Worm (Caenorhabditis elegans) whole organism, young adult: Measurements from ENCODE around the gene pqn-74.

ENCODE experiments used
- B0336.3 ChIP-seq: fragments of 200-800 bp; sonication (Bioruptor generic); IDR thresholded peaks from 2 replicates; pipeline ENCODE4 v1.3.6; 2022; ENCODE audit warnings: missing genetic modification characterization, missing compliant biosample characterization
- F37B4.10 ChIP-seq: fragments of 200-800 bp; sonication (Bioruptor generic); IDR thresholded peaks from 2 replicates; pipeline ENCODE4 v1.3.6; 2022; ENCODE audit warnings: missing genetic modification characterization, missing compliant biosample characterization
- F52B5.7 ChIP-seq: sonication (generic microtip); optimal IDR thresholded peaks from 2 replicates; lab custom pipeline; 2016; ENCODE audit warnings: mild to moderate bottlenecking, missing genetic modification characterization, missing compliant biosample characterization
- F55B11.4 ChIP-seq: sonication (generic microtip); optimal IDR thresholded peaks from 2 replicates; lab custom pipeline; 2016; ENCODE audit warnings: missing compliant biosample characterization, missing genetic modification characterization, borderline replicate concordance; ENCODE audit not compliant: insufficient read depth
- F57C9.4 ChIP-seq: sonication (generic microtip); optimal IDR thresholded peaks from 2 replicates; lab custom pipeline; 2017; ENCODE audit warnings: mild to moderate bottlenecking, missing genetic modification characterization, missing compliant biosample characterization
- K11D2.4 ChIP-seq: fragments of 200-800 bp; sonication (Bioruptor generic); IDR thresholded peaks from 2 replicates; pipeline ENCODE4 v1.3.6; 2022; ENCODE audit warnings: missing genetic modification reagents, missing genetic modification characterization, missing compliant biosample characterization
- T26A5.8 ChIP-seq: sonication (generic microtip); optimal IDR thresholded peaks from 2 replicates; lab custom pipeline; 2016; ENCODE audit warnings: missing genetic modification characterization, missing compliant biosample characterization
- Y67H2A.10 ChIP-seq: fragments of 200-800 bp; sonication (Bioruptor generic); conservative IDR thresholded peaks from 2 replicates; pipeline ENCODE4 v1.3.6; 2022; ENCODE audit warnings: missing genetic modification reagents, missing genetic modification characterization, missing compliant biosample characterization
- Y95B8A.8 ChIP-seq: fragments of 200-800 bp; sonication (Bioruptor generic); IDR thresholded peaks from 2 replicates; pipeline ENCODE4 v1.3.6; 2022; ENCODE audit warnings: missing genetic modification reagents, missing genetic modification characterization, missing compliant biosample characterization
- ZK185.1 ChIP-seq: sonication (generic microtip); optimal IDR thresholded peaks from 2 replicates; lab custom pipeline; 2016; ENCODE audit warnings: mild to moderate bottlenecking, missing genetic modification characterization, missing compliant biosample characterization; ENCODE audit not compliant: poor library complexity, severe bottlenecking
- aptf-2 ChIP-seq: fragments of 200-800 bp; sonication (Bioruptor generic); conservative IDR thresholded peaks from 2 replicates; pipeline ENCODE4 v1.3.6; 2022; ENCODE audit warnings: missing genetic modification reagents, missing genetic modification characterization, missing compliant biosample characterization
- attf-5 ChIP-seq: fragments of 200-800 bp; sonication (Bioruptor generic); optimal IDR thresholded peaks from 2 replicates; lab custom pipeline; 2018; ENCODE audit warnings: mild to moderate bottlenecking, missing genetic modification characterization, missing compliant biosample characterization
- attf-6 ChIP-seq: fragments of 200-800 bp; sonication (Bioruptor generic); IDR thresholded peaks from 2 replicates; pipeline ENCODE4 v1.3.6; 2022; ENCODE audit warnings: missing genetic modification reagents, missing genetic modification characterization, missing compliant biosample characterization
- bed-1 ChIP-seq: fragments of 200-800 bp; sonication (Bioruptor generic); IDR thresholded peaks from 2 replicates; pipeline ENCODE4 v1.3.6; 2022; ENCODE audit warnings: missing genetic modification reagents, missing genetic modification characterization, missing compliant biosample characterization
- bed-2 ChIP-seq: fragments of 200-800 bp; sonication (Bioruptor generic); IDR thresholded peaks from 2 replicates; pipeline ENCODE4 v1.3.6; 2022; ENCODE audit warnings: missing genetic modification reagents, missing genetic modification characterization, missing compliant biosample characterization
- cebp-2 ChIP-seq: fragments of 200-800 bp; sonication (Bioruptor generic); IDR thresholded peaks from 2 replicates; pipeline ENCODE4 v1.3.6; 2022; ENCODE audit warnings: missing genetic modification characterization, missing compliant biosample characterization
- ceh-100 ChIP-seq: fragments of 200-800 bp; sonication (Bioruptor generic); IDR thresholded peaks from 2 replicates; pipeline ENCODE4 v1.3.6; 2022; ENCODE audit warnings: missing genetic modification reagents, missing genetic modification characterization, missing compliant biosample characterization
- ceh-91 ChIP-seq: fragments of 200-800 bp; sonication (Bioruptor generic); IDR thresholded peaks from 2 replicates; pipeline ENCODE4 v1.3.6; 2022; ENCODE audit warnings: missing genetic modification reagents, missing genetic modification characterization, missing compliant biosample characterization
- dox-1 ChIP-seq: fragments of 200-800 bp; sonication (Bioruptor generic); IDR thresholded peaks from 2 replicates; pipeline ENCODE4 v1.3.6; 2022; ENCODE audit warnings: missing genetic modification reagents, missing genetic modification characterization, missing compliant biosample characterization
- egl-18 ChIP-seq: fragments of 200-800 bp; sonication (Bioruptor generic); IDR thresholded peaks from 2 replicates; pipeline ENCODE4 v1.3.6; 2022; ENCODE audit warnings: missing genetic modification reagents, missing genetic modification characterization, missing compliant biosample characterization
- egrh-3 ChIP-seq: fragments of 200-800 bp; sonication (Bioruptor generic); IDR thresholded peaks from 2 replicates; pipeline ENCODE4 v1.3.6; 2022; ENCODE audit warnings: missing genetic modification reagents, missing genetic modification characterization, missing compliant biosample characterization
- ekl-4 ChIP-seq: fragments of 200-800 bp; sonication (Bioruptor generic); IDR thresholded peaks from 2 replicates; pipeline ENCODE4 v1.3.6; 2022; ENCODE audit warnings: missing genetic modification reagents, missing genetic modification characterization, missing compliant biosample characterization
- ets-4 ChIP-seq: fragments of 200-800 bp; sonication (Bioruptor generic); optimal IDR thresholded peaks from 2 replicates; lab custom pipeline; 2018; ENCODE audit warnings: mild to moderate bottlenecking, missing genetic modification characterization, missing compliant biosample characterization
- him-1 ChIP-seq: sonication (generic microtip); optimal IDR thresholded peaks from 2 replicates; lab custom pipeline; 2016; ENCODE audit warnings: missing genotype, missing genetic modification reagents, missing genetic modification characterization, missing compliant biosample characterization
- hmg-1.2 ChIP-seq: fragments of 200-800 bp; sonication (Bioruptor generic); IDR thresholded peaks from 2 replicates; pipeline ENCODE4 v1.3.6; 2022; ENCODE audit warnings: missing genetic modification reagents, missing genetic modification characterization, missing compliant biosample characterization
- lag-1 ChIP-seq: fragments of 200-800 bp; sonication (Bioruptor generic); IDR thresholded peaks from 2 replicates; pipeline ENCODE4 v1.3.6; 2022; ENCODE audit warnings: missing genetic modification reagents, missing genetic modification characterization, missing compliant biosample characterization
- lin-35 ChIP-seq, 3 experiments: fragments of 150-350 bp in 2 of 3; sonication (generic microtip) in 1 of 3; optimal IDR thresholded peaks; 2 replicates each; lab custom pipeline; 2014 to 2018; ENCODE audit warnings: missing biosample characterization in 3 of 3, missing genetic modification characterization in 3 of 3, missing genetic modification reagents in 3 of 3
- lin-40 ChIP-seq: sonication (generic microtip); optimal IDR thresholded peaks from 2 replicates; lab custom pipeline; 2016; ENCODE audit warnings: missing genetic modification characterization, mild to moderate bottlenecking, missing compliant biosample characterization, missing genotype, missing genetic modification reagents
- madf-8 ChIP-seq: fragments of 200-800 bp; sonication (Bioruptor generic); conservative IDR thresholded peaks from 2 replicates; pipeline ENCODE4 v1.3.6; 2022; ENCODE audit warnings: missing genetic modification reagents, missing genetic modification characterization, missing compliant biosample characterization
- mcd-1 ChIP-seq: fragments of 200-800 bp; sonication (Bioruptor generic); IDR thresholded peaks from 2 replicates; pipeline ENCODE4 v1.3.6; 2022; ENCODE audit warnings: missing genetic modification reagents, missing genetic modification characterization, missing compliant biosample characterization
- mes-4 ChIP-seq: sonication (generic microtip); optimal IDR thresholded peaks from 2 replicates; lab custom pipeline; 2016; ENCODE audit warnings: missing genotype, missing genetic modification characterization, missing compliant biosample characterization
- nfya-2 ChIP-seq: fragments of 200-800 bp; sonication (Bioruptor generic); IDR thresholded peaks from 2 replicates; pipeline ENCODE4 v1.3.6; 2022; ENCODE audit warnings: missing genetic modification reagents, missing genetic modification characterization, missing compliant biosample characterization
- nhr-120 ChIP-seq: fragments of 200-800 bp; sonication (Bioruptor generic); IDR thresholded peaks from 2 replicates; pipeline ENCODE4 v1.3.6; 2022; ENCODE audit warnings: missing genetic modification characterization, missing compliant biosample characterization
- nhr-27 ChIP-seq: fragments of 200-800 bp; sonication (Bioruptor generic); optimal IDR thresholded peaks from 2 replicates; lab custom pipeline; 2018; ENCODE audit warnings: mild to moderate bottlenecking, missing genetic modification characterization, moderate library complexity, missing compliant biosample characterization
- nhr-90 ChIP-seq: sonication (generic microtip); optimal IDR thresholded peaks from 2 replicates; lab custom pipeline; 2016; ENCODE audit warnings: missing genotype, mild to moderate bottlenecking, missing genetic modification characterization, missing compliant biosample characterization
- rec-8 ChIP-seq, 2 experiments: sonication (generic microtip); optimal IDR thresholded peaks; 2 replicates each; lab custom pipeline; 2016; ENCODE audit warnings: mild to moderate bottlenecking in 2 of 2, missing genetic modification characterization in 2 of 2, missing genetic modification reagents in 2 of 2, missing genotype in 2 of 2, missing biosample characterization in 1 of 2, missing compliant biosample characterization in 1 of 2, moderate library complexity in 1 of 2
- repo-1 ChIP-seq: sonication (generic microtip); optimal IDR thresholded peaks from 2 replicates; lab custom pipeline; 2017; ENCODE audit warnings: mild to moderate bottlenecking, missing genetic modification characterization, missing compliant biosample characterization
- sdz-38 ChIP-seq: sonication (generic microtip); optimal IDR thresholded peaks from 2 replicates; lab custom pipeline; 2016; ENCODE audit warnings: missing genotype, missing genetic modification characterization, missing compliant biosample characterization
- snpc-1.1 ChIP-seq: sonication (generic microtip); optimal IDR thresholded peaks from 2 replicates; lab custom pipeline; 2017; ENCODE audit warnings: missing genetic modification characterization, mild to moderate bottlenecking, missing compliant biosample characterization, antibody characterized with exemption, moderate library complexity, missing genotype, missing genetic modification reagents; ENCODE audit not compliant: insufficient read depth
- snpc-4 ChIP-seq, 5 experiments: fragments of 150-350 bp in 1 of 5; sonication (generic microtip) in 4 of 5; optimal IDR thresholded peaks; 2 replicates each; lab custom pipeline; 2014 to 2018; ENCODE audit warnings: missing genetic modification characterization in 5 of 5, missing biosample characterization in 3 of 5, antibody characterized with exemption in 2 of 5, mild to moderate bottlenecking in 2 of 5, missing compliant biosample characterization in 2 of 5, missing genotype in 2 of 5, moderate library complexity in 2 of 5, missing genetic modification reagents in 1 of 5
- somi-1 ChIP-seq: fragments of 200-800 bp; sonication (Bioruptor generic); optimal IDR thresholded peaks from 2 replicates; lab custom pipeline; 2018; ENCODE audit warnings: mild to moderate bottlenecking, missing genetic modification characterization, missing compliant biosample characterization
- sptf-2 ChIP-seq: fragments of 200-800 bp; sonication (Bioruptor generic); optimal IDR thresholded peaks from 2 replicates; lab custom pipeline; 2018; ENCODE audit warnings: mild to moderate bottlenecking, missing genetic modification characterization, missing compliant biosample characterization
- tlf-1 ChIP-seq: fragments of 200-800 bp; sonication (Bioruptor generic); optimal IDR thresholded peaks from 2 replicates; lab custom pipeline; 2018; ENCODE audit warnings: mild to moderate bottlenecking, missing genetic modification characterization, missing compliant biosample characterization
- unc-130 ChIP-seq: sonication (generic microtip); optimal IDR thresholded peaks from 2 replicates; lab custom pipeline; 2016; ENCODE audit warnings: missing genetic modification reagents, missing genetic modification characterization, missing compliant biosample characterization
- zfh-2 ChIP-seq: fragments of 200-800 bp; sonication (Bioruptor generic); conservative IDR thresholded peaks from 2 replicates; pipeline ENCODE4 v1.3.6; 2022; ENCODE audit warnings: missing genetic modification reagents, missing genetic modification characterization, missing compliant biosample characterization
- ztf-26 ChIP-seq: sonication (generic microtip); optimal IDR thresholded peaks from 2 replicates; lab custom pipeline; 2017; ENCODE audit warnings: missing genetic modification characterization, missing compliant biosample characterization
- ztf-3 ChIP-seq: fragments of 200-800 bp; sonication (Bioruptor generic); optimal IDR thresholded peaks from 2 replicates; lab custom pipeline; 2018; ENCODE audit warnings: mild to moderate bottlenecking, missing genetic modification characterization, missing compliant biosample characterization

pqn-74 gene

DNA sequence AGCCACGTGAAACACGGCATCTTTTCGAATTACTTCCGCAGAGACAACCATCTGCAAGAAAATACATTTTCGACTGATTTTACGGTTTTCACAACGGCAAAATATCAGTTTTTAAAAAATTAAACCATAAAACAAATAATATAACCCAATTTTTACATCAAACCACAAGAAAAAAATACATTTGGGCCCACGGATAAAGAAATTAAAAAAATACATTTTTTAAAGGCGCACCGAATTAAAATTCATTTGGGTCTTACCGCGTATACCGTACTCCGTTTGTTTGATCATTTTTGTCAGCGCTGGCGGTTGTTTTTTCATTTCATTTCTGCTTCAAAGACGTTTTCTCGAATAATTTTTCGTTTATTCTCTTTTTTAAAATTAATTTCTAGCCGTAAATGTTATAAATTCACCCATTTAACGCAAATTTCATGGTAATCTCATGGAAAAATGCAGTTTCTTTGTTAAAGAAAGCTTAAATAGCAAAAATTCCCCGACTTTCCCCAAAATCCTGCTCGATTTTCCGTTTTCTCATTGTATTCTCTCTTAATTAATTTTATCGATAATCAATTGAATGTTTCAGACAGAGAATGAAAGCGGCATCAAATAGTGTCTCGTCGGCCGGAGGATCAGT lies 22.1 kb upstream of the pqn-74 start, which contains the start of the genes rec-8 and mex-5 (continued):
- TF ChIP-seq dox-1 (GFP tag; lab: Robert Waterston, UW) (peak; percentile 57; the same call in 1 of the 2 replicates), tlf-1 (GFP tag; lab: Kevin White, UChicago) (peak; percentile 85), ets-4 (no peak), F55B11.4 (tag; lab: Kevin White, UChicago) (no peak), F37B4.10 (GFP tag; lab: Robert Waterston, UW) (no peak), bed-2 (GFP tag; lab: Robert Waterston, UW) (no peak), nhr-27 (tag; lab: Kevin White, UChicago) (no peak), ZK185.1 (no peak), hmg-1.2 (peak; percentile 47; the same call in 1 of the 2 replicates), Y67H2A.10 (GFP tag; lab: Robert Waterston, UW) (no peak), mcd-1 (GFP tag; lab: Robert Waterston, UW) (peak; percentile 40; the same call in 1 of the 2 replicates), zfh-2 (GFP tag; lab: Robert Waterston, UW) (no peak), egrh-3 (GFP tag; lab: Robert Waterston, UW) (no peak), repo-1 (tag; lab: Kevin White, UChicago) (no peak), Y95B8A.8 (GFP tag; lab: Robert Waterston, UW) (peak; percentile 68; the same call in 1 of the 2 replicates), lag-1 (no peak), ekl-4 (GFP tag; lab: Robert Waterston, UW) (peak; percentile 64; the same call in 1 of the 2 replicates), ztf-26 (no peak), mes-4 (tag; lab: Kevin White, UChicago) (no peak), attf-6 (GFP tag; lab: Robert Waterston, UW) (peak; percentile 83), madf-8 (GFP tag; lab: Robert Waterston, UW) (peak; percentile 94), attf-5 (no peak), ztf-3 (no peak), snpc-4 (GFP tag; optimal IDR thresholded peaks at IDR 0.05; lab: Kevin White, UChicago) (peak; percentile 28), snpc-4 (tag; optimal IDR thresholded peaks at IDR 0.05; lab: Kevin White, UChicago) (peak in 2 of 4 experiments; percentile 43 to 78), K11D2.4 (GFP tag; lab: Robert Waterston, UW) (no peak), sptf-2 (GFP tag; lab: Kevin White, UChicago) (no peak), F52B5.7 (tag; lab: Kevin White, UChicago) (no peak), somi-1 (GFP tag; lab: Kevin White, UChicago) (no peak), egl-18 (GFP tag; lab: Robert Waterston, UW) (no peak), T26A5.8 (tag; lab: Kevin White, UChicago) (no peak), lin-35 (GFP tag; optimal IDR thresholded peaks at IDR 0.05; lab: Kevin White, UChicago) (peak in 2 of 3 experiments; percentile 55 to 84), ceh-100 (GFP tag; lab: Robert Waterston, UW) (no peak), nhr-90 (no peak), lin-40 (tag; lab: Kevin White, UChicago) (no peak), cebp-2 (no peak), him-1 (tag; lab: Kevin White, UChicago) (peak; percentile 2), unc-130 (GFP tag; lab: Kevin White, UChicago) (peak; percentile 90), B0336.3 (GFP tag; lab: Robert Waterston, UW) (peak; percentile 42; the same call in 1 of the 2 replicates), aptf-2 (no peak), sdz-38 (tag; lab: Kevin White, UChicago) (no peak), rec-8 (tag; optimal IDR thresholded peaks at IDR 0.05; lab: Kevin White, UChicago) (no peak), ceh-91 (GFP tag; lab: Robert Waterston, UW) (peak; percentile 94), F57C9.4 (tag; lab: Kevin White, UChicago) (no peak), snpc-1.1 (peak; percentile 82), nfya-2 (no peak), bed-1 (no peak), nhr-120 (GFP tag; lab: Robert Waterston, UW) (no peak)
